Fruit fly (Drosophila melanogaster): ENCODE results near the gene dop.

The dop gene

DNA sequence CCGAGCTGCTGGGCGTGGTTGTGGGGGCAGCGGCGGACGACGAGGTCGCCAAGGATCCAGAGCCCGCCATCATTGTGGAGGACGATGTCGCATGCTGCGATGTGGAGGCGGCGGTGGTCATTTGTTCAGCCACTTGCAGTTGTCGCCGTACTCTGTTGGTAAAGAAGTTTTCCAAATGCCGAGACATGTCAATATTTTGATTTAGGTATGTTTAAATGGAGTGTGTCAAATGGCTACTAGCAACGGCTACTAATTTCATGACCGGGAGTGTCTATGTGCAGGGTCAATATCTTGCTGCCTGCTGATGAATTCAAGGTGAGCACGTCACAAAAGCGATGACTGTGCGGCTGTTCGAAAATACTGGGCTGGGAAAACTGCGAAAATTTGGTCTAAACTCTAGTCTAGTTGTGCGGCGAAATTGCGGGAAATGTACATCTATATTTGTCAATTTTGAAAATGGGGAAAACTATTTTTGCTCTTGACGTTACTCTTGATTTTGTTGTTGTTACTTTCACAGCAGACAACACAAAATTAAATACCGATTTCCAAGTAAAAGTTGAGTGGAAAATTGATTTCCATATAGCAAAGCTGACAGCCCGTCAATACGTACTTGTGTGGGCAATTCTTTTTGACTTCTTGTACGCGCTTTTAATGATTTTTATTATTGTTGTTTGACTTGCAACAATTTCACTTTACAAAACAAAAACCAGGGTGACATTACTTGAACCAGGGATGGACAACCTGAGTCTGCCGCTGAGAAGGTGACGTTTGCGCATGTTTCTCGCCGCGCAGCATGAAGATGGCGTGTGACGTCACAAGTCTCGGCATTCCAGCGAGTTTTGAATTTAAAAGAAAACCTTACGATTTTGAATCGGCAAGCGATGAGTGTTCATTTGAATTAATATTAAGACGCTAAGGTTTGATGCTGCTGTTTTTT lies 21.9 kb downstream of the dop start, which contains the start of gene CG7656 (continued):
- TF ChIP-seq CG9817 (tag; optimal IDR thresholded peaks at IDR 0.05) (peak; percentile 49), Nf-YC (tag; optimal IDR thresholded peaks at IDR 0.05) (no peak)

DNA sequence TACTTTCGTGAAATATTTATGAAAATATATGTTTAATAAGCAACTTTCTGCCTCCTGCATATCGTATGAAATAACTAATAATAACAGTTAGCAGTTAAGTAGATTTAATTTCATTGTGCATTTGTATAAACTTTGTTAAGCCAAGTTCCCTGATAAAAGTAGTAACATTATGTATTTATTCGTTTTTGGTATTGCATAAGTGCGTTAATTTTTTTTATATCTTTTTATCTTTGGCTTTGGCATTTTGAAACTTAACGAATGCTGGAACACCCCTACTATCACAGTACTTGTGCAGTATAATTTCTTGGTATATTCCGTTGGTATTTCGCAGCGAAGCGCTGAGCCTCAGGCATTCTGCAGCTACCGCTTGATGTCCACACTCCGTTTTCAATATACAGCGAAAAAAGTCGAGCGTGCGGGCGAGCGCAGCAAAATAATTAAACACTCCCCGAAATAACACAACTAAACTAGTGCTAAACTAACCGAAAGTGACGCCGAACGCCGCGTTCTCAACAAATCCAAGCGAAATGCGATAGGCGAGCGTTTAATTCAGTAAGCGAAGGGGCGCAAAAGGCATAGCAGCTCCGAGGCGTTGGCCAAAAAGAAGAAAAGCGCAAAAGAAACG lies 22.8 kb downstream of the dop start, which contains the start of gene RhoGAP71E:
RhoGAP71E (plus strand) TSS at position 347 of the 625 bp plus-strand sequence.
- no peak for TF ChIP-seq CG8944 (GFP tag; optimal IDR thresholded peaks at IDR 0.05)
- no peak for TF ChIP-seq fd102C (GFP tag; optimal IDR thresholded peaks at IDR 0.05)
- peak; percentile 66 for TF ChIP-seq CrebB (tag; optimal IDR thresholded peaks at IDR 0.05)
- TF ChIP-seq HLH4C (GFP tag; IDR thresholded peaks at IDR 0.05; ENCODE audit: partially characterized antibody), result no peak; the same call in 2 of the 3 replicates
- TF ChIP-seq yki (optimal IDR thresholded peaks at IDR 0.05), result no peak
- no peak for TF ChIP-seq ind (GFP tag; optimal IDR thresholded peaks at IDR 0.05)
- peak; percentile 11 for TF ChIP-seq Dp (GFP tag; optimal IDR thresholded peaks at IDR 0.05)
- TF ChIP-seq Hsf (GFP tag; optimal IDR thresholded peaks at IDR 0.05), result peak; percentile 2
- TF ChIP-seq CG8089 (GFP tag; optimal IDR thresholded peaks at IDR 0.05), result peak; percentile 4
- TF ChIP-seq CG16863 (GFP tag; optimal IDR thresholded peaks at IDR 0.05), result no peak
- TF ChIP-seq gem (tag; optimal IDR thresholded peaks at IDR 0.05), result peak; percentile 41
- TF ChIP-seq Six4 (GFP tag; optimal IDR thresholded peaks at IDR 0.05), result no peak
- no peak for TF ChIP-seq emc (GFP tag; optimal IDR thresholded peaks at IDR 0.05)
- no peak for TF ChIP-seq CG30431 (GFP tag; optimal IDR thresholded peaks at IDR 0.05)
- no peak for TF ChIP-seq fru (optimal IDR thresholded peaks at IDR 0.05)
- TF ChIP-seq CG10543 (GFP tag; optimal IDR thresholded peaks at IDR 0.05), result peak; percentile 54
- peak; percentile 84 for TF ChIP-seq sens (GFP tag)
- no peak for TF ChIP-seq CG2875 (GFP tag; optimal IDR thresholded peaks at IDR 0.05)
- peak; percentile 47; the same call in 1 of the 2 replicates for TF ChIP-seq CG14014 (GFP tag; IDR thresholded peaks at IDR 0.05)
- TF ChIP-seq tx (GFP tag; optimal IDR thresholded peaks at IDR 0.05), result no peak
- TF ChIP-seq Dll (GFP tag; IDR thresholded peaks at IDR 0.05; ENCODE audit: partially characterized antibody), result no peak; the same call in 3 of the 4 replicates
- TF ChIP-seq CG6689 (GFP tag; IDR thresholded peaks at IDR 0.05), result no peak
- peak; percentile 91 for TF ChIP-seq pzg (GFP tag; optimal IDR thresholded peaks at IDR 0.05)
- no peak for TF ChIP-seq CG8281 (tag; optimal IDR thresholded peaks at IDR 0.05)
- TF ChIP-seq Hr78 (GFP tag; optimal IDR thresholded peaks at IDR 0.05), result no peak
- TF ChIP-seq Awh (GFP tag; IDR thresholded peaks at IDR 0.05), result peak; percentile 62
- TF ChIP-seq CG9215 (GFP tag; IDR thresholded peaks at IDR 0.05), result no peak
- TF ChIP-seq sima (GFP tag; optimal IDR thresholded peaks at IDR 0.05), result no peak
- TF ChIP-seq CG6175 (GFP tag; IDR thresholded peaks at IDR 0.05), result no peak
- peak; percentile 51 for TF ChIP-seq CG33213 (GFP tag; optimal IDR thresholded peaks at IDR 0.05)
- no peak for TF ChIP-seq nmo (GFP tag; optimal IDR thresholded peaks at IDR 0.05)
- no peak for TF ChIP-seq crc (GFP tag; optimal IDR thresholded peaks at IDR 0.05)
- TF ChIP-seq otp (GFP tag; IDR thresholded peaks at IDR 0.05), result peak; percentile 35; the same call in 1 of the 3 replicates
- TF ChIP-seq CG1602 (GFP tag; optimal IDR thresholded peaks at IDR 0.05), result no peak
- TF ChIP-seq vnd (GFP tag; IDR thresholded peaks at IDR 0.05; ENCODE audit: partially characterized antibody), result no peak
- TF ChIP-seq CG7928 (GFP tag; optimal IDR thresholded peaks at IDR 0.05), result no peak
- TF ChIP-seq PHDP (tag; optimal IDR thresholded peaks at IDR 0.05), result peak; percentile 23
- peak; percentile 46 for TF ChIP-seq onecut (GFP tag; IDR thresholded peaks at IDR 0.05)
- TF ChIP-seq CG10654 (GFP tag; optimal IDR thresholded peaks at IDR 0.05), result no peak
- TF ChIP-seq sd (tag; optimal IDR thresholded peaks at IDR 0.05), result no peak
- peak; percentile 57 for TF ChIP-seq CG1603 (tag; optimal IDR thresholded peaks at IDR 0.05)
- TF ChIP-seq TFAM (GFP tag; optimal IDR thresholded peaks at IDR 0.05), result no peak
- TF ChIP-seq scrt (GFP tag; optimal IDR thresholded peaks at IDR 0.05), result peak; percentile 33
- TF ChIP-seq CG7963 (GFP tag; IDR thresholded peaks at IDR 0.05; ENCODE audit: partially characterized antibody), result no peak
- no peak for TF ChIP-seq Hr39 (optimal IDR thresholded peaks at IDR 0.05)

Data from whole organism, embryonic.